Fruit fly (Drosophila melanogaster): ENCODE results near the gene Tnpo-SR.
A peak's percentile ranks its signal among the peaks of the same experiment; 100 is the strongest.

Gene Tnpo-SR

DNA sequence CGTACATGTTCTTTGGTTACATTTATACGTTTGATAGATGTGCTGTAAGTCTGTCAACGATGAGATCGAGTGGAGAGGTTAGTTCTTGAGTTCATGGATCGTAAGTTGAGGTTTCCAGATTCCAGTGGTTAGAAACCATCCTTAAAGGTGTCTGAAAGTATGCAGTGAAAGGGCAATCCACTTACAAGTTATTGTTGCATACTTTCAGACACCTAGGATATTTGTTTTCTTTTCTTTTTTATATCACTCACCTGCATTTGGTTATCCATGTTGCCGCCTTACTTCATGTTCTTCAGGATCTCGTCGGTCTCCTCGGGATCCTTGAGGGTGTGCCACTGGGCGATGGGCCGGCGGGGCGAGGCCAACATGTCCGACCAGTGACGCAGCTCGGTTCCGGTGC lies 23.1 kb downstream of the Tnpo-SR start:
- TF ChIP-seq Eip93F (GFP tag; optimal IDR thresholded peaks at IDR 0.05) (no peak), CG7368 (GFP tag; optimal IDR thresholded peaks at IDR 0.05) (no peak), Sox14 (GFP tag; optimal IDR thresholded peaks at IDR 0.05) (no peak), CG8632 (GFP tag; optimal IDR thresholded peaks at IDR 0.05) (no peak), topi (GFP tag; optimal IDR thresholded peaks at IDR 0.05) (no peak), CG32006 (GFP tag; optimal IDR thresholded peaks at IDR 0.05) (no peak), Hr4 (GFP tag; optimal IDR thresholded peaks at IDR 0.05) (no peak), OdsH (GFP tag; optimal IDR thresholded peaks at IDR 0.05) (no peak)

- TF ChIP-seq CG8632 (GFP tag; optimal IDR thresholded peaks at IDR 0.05), result no peak
- no peak for TF ChIP-seq achi (GFP tag; optimal IDR thresholded peaks at IDR 0.05)
- no peak for TF ChIP-seq OdsH (GFP tag; optimal IDR thresholded peaks at IDR 0.05)
- no peak for TF ChIP-seq spab (GFP tag; optimal IDR thresholded peaks at IDR 0.05)
These were observed 37.5 kb downstream of the Tnpo-SR start for dm6 chr2L:2797186-2797585.

- peak; percentile 18; the same call in 1 of the 2 replicates for TF ChIP-seq CG15336 (GFP tag; IDR thresholded peaks at IDR 0.05)
- TF ChIP-seq Gug (GFP tag; IDR thresholded peaks at IDR 0.05), result no peak
- no peak for TF ChIP-seq CG8319 (GFP tag; optimal IDR thresholded peaks at IDR 0.05)
- no peak for TF ChIP-seq achi (GFP tag; optimal IDR thresholded peaks at IDR 0.05)
- TF ChIP-seq Hr4 (GFP tag; optimal IDR thresholded peaks at IDR 0.05), result peak; percentile 8
- TF ChIP-seq Lpt (GFP tag; optimal IDR thresholded peaks at IDR 0.05), result no peak
- TF ChIP-seq net (GFP tag; optimal IDR thresholded peaks at IDR 0.05), result no peak
- TF ChIP-seq pdm3 (GFP tag; optimal IDR thresholded peaks at IDR 0.05), result no peak
- no peak for TF ChIP-seq CG6276 (GFP tag; optimal IDR thresholded peaks at IDR 0.05)
- peak; percentile 66 for TF ChIP-seq Eip78C (GFP tag)
- TF ChIP-seq svp (GFP tag), result peak; percentile 28
- TF ChIP-seq lz (GFP tag; optimal IDR thresholded peaks at IDR 0.05), result no peak
- no peak for TF ChIP-seq salr (GFP tag; optimal IDR thresholded peaks at IDR 0.05)
- TF ChIP-seq CG11762 (GFP tag; optimal IDR thresholded peaks at IDR 0.05; ENCODE audit: insufficient read depth), result no peak
- no peak for TF ChIP-seq CG1621 (tag; optimal IDR thresholded peaks at IDR 0.05)
- peak; percentile 28 for TF ChIP-seq dsx (GFP tag; optimal IDR thresholded peaks at IDR 0.05; ENCODE audit: poor library complexity, severe bottlenecking)
- no peak for TF ChIP-seq CG4318 (GFP tag; optimal IDR thresholded peaks at IDR 0.05)
- TF ChIP-seq CG6808 (GFP tag; optimal IDR thresholded peaks at IDR 0.05), result no peak
- TF ChIP-seq eg (GFP tag; IDR thresholded peaks at IDR 0.05), result 0 out of 3 replicates have a peak, but pooled peaks have one; percentile 13
- TF ChIP-seq spab (GFP tag; optimal IDR thresholded peaks at IDR 0.05), result no peak
- peak; percentile 51; the same call in 1 of the 3 replicates for TF ChIP-seq CG6163 (GFP tag; IDR thresholded peaks at IDR 0.05)
- TF ChIP-seq CG8632 (GFP tag; optimal IDR thresholded peaks at IDR 0.05), result no peak
- no peak for TF ChIP-seq dac (GFP tag; optimal IDR thresholded peaks at IDR 0.05)
- no peak for TF ChIP-seq Eip93F (GFP tag; optimal IDR thresholded peaks at IDR 0.05)
- no peak for TF ChIP-seq CG32006 (GFP tag; optimal IDR thresholded peaks at IDR 0.05)
- no peak for TF ChIP-seq topi (GFP tag; optimal IDR thresholded peaks at IDR 0.05)
These were observed 40.3 kb downstream of the Tnpo-SR start, which contains the start of gene Syt1 for dm6 chr2L:2799909-2800478. TSS of gene Syt1 (minus strand) at chr2L:2799979.

DNA sequence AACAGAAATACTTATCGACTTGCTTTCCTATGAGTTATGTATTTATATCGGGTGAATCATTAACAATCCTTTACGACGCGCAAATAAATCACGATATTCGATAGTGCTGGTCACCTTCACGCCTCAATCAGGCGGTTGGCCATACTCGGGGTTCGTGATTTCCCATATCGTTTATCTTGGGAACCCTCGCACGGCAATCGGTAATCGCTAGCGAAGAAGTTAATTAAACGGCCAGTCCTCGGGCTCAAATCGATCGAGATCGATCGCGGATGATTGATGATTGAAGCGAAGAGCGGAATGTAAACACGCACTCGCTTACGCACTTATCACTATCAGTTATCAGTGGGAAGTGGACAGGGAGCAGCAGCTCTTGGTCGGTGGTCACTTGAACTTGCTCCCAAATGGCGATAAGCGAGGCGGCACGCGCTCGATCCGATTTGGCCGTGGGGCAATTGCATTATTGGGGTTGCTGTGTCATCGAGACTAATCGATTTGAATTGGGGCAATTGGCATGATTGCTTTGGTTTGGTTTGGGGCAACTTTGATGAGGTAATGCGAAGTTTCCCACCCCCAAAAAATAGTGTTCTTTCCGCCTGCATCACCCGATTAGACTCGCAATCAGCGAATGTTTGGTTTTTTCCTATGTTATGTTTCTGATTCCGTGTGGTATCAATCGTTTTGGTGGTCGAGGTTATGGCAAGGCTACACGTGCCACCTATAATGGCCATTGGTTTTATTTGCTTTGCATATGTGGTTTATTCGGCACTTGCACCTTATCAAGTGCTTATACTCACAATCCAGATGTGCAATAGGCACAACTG lies 41.4 kb downstream of the Tnpo-SR start:
- no peak for TF ChIP-seq CG1621 (tag; optimal IDR thresholded peaks at IDR 0.05)
- TF ChIP-seq svp (GFP tag), result peak; percentile 91

dm6 chr2L:2802527-2802926 lies 42.8 kb downstream of the Tnpo-SR start:
- peak; percentile 33 for TF ChIP-seq Ets96B (tag; optimal IDR thresholded peaks at IDR 0.05)
- peak; percentile 73 for TF ChIP-seq spab (GFP tag; optimal IDR thresholded peaks at IDR 0.05)
- no peak for TF ChIP-seq CG10631 (GFP tag; optimal IDR thresholded peaks at IDR 0.05)
- TF ChIP-seq CG10669 (GFP tag; optimal IDR thresholded peaks at IDR 0.05), result peak; percentile 57
- TF ChIP-seq ss (GFP tag; optimal IDR thresholded peaks at IDR 0.05), result peak; percentile 90 to 91
- TF ChIP-seq CG6854 (GFP tag; optimal IDR thresholded peaks at IDR 0.05), result peak; percentile 32
- TF ChIP-seq CG3919 (GFP tag; optimal IDR thresholded peaks at IDR 0.05), result peak; percentile 43
- TF ChIP-seq CG6808 (GFP tag; optimal IDR thresholded peaks at IDR 0.05), result peak; percentile 84
- TF ChIP-seq CG11294 (GFP tag; IDR thresholded peaks at IDR 0.05), result no peak
- TF ChIP-seq CG1621 (tag; optimal IDR thresholded peaks at IDR 0.05), result peak; percentile 55
- TF ChIP-seq CG6276 (GFP tag; optimal IDR thresholded peaks at IDR 0.05), result peak; percentile 88
- no peak for TF ChIP-seq OdsH (GFP tag; optimal IDR thresholded peaks at IDR 0.05)
- peak; percentile 88 for TF ChIP-seq CG9139 (GFP tag; optimal IDR thresholded peaks at IDR 0.05)
- TF ChIP-seq CG16779 (tag; optimal IDR thresholded peaks at IDR 0.05), result peak; percentile 39
- TF ChIP-seq CG8119 (GFP tag; IDR thresholded peaks at IDR 0.05), result peak; percentile 59; the same call in 2 of the 3 replicates
- no peak for TF ChIP-seq Sox15 (GFP tag; optimal IDR thresholded peaks at IDR 0.05)
- TF ChIP-seq net (GFP tag; optimal IDR thresholded peaks at IDR 0.05), result peak; percentile 38
- no peak for TF ChIP-seq achi (GFP tag; optimal IDR thresholded peaks at IDR 0.05)
- TF ChIP-seq CG3032 (tag; optimal IDR thresholded peaks at IDR 0.05), result peak; percentile 16
